Worm (Caenorhabditis elegans) whole organism, L4/young adult: Measurements from ENCODE around the gene T14B4.5.

Experiments
- W03F9.2 ChIP-seq: fragments of 150-350 bp; optimal IDR thresholded peaks from 2 replicates; lab custom pipeline; 2014; ENCODE audit warnings: missing biosample characterization, missing genetic modification characterization
- him-1 ChIP-seq: sonication (generic microtip); optimal IDR thresholded peaks from 2 replicates; lab custom pipeline; 2016; ENCODE audit warnings: missing genotype, missing genetic modification reagents, missing genetic modification characterization, missing compliant biosample characterization

ce11 chrII:6718221-6718620 is 1.6 kb downstream of the T14B4.5 start, which contains the start of gene tsp-10:
- TF ChIP-seq him-1 (no peak), W03F9.2 (tag; lab: Kevin White, UChicago) (no peak)
